Fruit fly (Drosophila melanogaster) whole organism: ENCODE measurements around the gene Cyp4c3.

ENCODE experiments used
- CG8478 ChIP-seq: fragments of >200 bp; optimal IDR thresholded peaks from 2 replicates; lab custom pipeline; 2018; ENCODE audit warnings: inconsistent platforms
- Dll ChIP-seq: fragments of >200 bp; optimal IDR thresholded peaks from 2 replicates; lab custom pipeline; 2017
- EcR ChIP-seq, 2 experiments: fragments of >200 bp; optimal IDR thresholded peaks; 2 replicates each; lab custom pipeline; 2017; ENCODE audit warnings: missing biosample characterization in 2 of 2, missing genetic modification characterization in 2 of 2, missing genetic modification reagents in 2 of 2
- psq ChIP-seq: fragments of >200 bp; optimal IDR thresholded peaks from 2 replicates; lab custom pipeline; 2017
- usp ChIP-seq: fragments of >200 bp; optimal IDR thresholded peaks from 2 replicates; lab custom pipeline; 2017; ENCODE audit warnings: missing biosample characterization, missing genetic modification characterization, mixed read lengths

DNA sequence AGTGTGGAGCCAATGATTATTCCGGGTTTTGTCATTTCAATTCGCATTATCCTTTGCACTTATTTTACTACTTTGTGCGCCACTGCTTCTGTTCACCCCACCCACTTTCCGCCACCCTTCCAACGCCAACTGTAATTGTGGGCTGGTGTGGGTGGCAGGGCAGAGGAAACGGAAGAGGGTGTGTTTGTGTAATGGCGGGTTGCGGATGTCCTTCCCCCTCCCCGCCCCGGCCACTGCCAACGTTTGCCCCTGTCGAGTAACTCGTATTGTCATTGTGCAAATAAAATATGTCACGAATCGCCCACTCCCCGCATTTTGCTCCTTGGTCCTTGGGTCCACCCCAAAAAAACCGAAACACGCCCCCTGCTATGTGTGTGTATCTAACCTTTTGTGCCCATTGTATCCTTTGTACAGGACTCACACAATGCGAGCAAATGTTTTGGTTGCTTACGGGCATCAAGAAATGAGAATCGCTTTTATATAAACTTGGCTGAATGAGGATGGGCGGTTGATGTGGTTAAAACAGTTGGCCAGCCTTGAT lies 40.1 kb downstream of the Cyp4c3 start:
- TF ChIP-seq CG8478 (lab: Kevin White, UChicago) (no peak), psq (lab: Kevin White, UChicago) (no peak), EcR (GFP tag; optimal IDR thresholded peaks at IDR 0.05; lab: Kevin White, UChicago) (no peak), Dll (lab: Kevin White, UChicago) (no peak), usp (no peak)
